In the genomic region with DNA sequence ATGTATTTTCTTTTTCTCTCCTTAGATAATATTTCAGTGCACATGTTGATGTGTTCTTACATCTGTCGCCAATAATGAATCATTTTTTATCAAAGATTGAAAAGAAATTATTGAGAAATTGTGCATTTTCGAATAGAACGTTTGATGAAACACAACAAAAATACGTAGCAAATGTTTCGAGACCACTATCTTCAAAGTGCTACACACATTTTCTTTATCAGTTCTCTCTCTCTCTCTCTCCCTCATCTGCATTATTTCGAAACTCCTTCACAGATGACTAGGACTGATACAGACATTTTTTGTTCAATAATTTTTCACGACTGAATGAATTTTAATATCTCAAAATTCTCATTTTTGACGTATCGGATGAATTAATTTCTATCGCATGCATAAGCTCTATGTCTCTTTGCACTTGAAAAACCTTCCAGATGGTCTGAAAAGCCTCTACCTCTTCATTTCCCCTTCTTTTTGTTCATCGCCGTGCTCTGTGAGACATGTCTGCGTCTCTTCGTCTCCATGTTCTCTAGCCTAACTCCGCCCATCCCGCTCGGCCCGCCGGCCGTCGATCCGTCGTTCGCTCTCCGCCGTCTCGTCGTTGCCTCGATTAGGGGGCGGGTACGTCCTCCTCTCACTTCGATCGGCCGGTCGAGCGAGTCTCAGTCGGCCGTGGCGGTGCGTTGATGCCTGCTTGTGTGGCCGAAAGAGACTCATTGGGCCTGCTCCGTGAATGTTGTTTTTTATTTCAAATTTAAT, we compare ENCODE assay signal across 4 worm cellular contexts.
TF ChIP-seq lines count a peak whose summit lies in the region.

No protein-coding gene starts in this region.

TF ChIP-seq in whole organism, L2 larva, 48 proteins besides CTCF, POLR2A, EP300 and RAD21 (continues in another document):
- no peak for TF ChIP-seq ceh-82 (tag; optimal IDR thresholded peaks at IDR 0.05; lab: Kevin White, UChicago)
- TF ChIP-seq aly-2 (tag; optimal IDR thresholded peaks at IDR 0.05; lab: Kevin White, UChicago) = no peak
- TF ChIP-seq unc-55 (GFP tag; optimal IDR thresholded peaks at IDR 0.05; lab: Kevin White, UChicago) = peak; percentile 35
- TF ChIP-seq sma-9 (GFP tag; optimal IDR thresholded peaks at IDR 0.05; lab: Kevin White, UChicago) = no peak
- TF ChIP-seq sma-9 (tag; optimal IDR thresholded peaks at IDR 0.05; lab: Kevin White, UChicago) = no peak
- TF ChIP-seq unc-39 (tag; optimal IDR thresholded peaks at IDR 0.05; lab: Kevin White, UChicago) = no peak
- no peak for TF ChIP-seq ztf-1 (GFP tag; conservative IDR thresholded peaks at IDR 0.05; lab: Robert Waterston, UW)
- peak in 1 of 2 experiments; percentile 25 for TF ChIP-seq lsy-2 (tag; optimal IDR thresholded peaks at IDR 0.05; lab: Kevin White, UChicago)
- TF ChIP-seq blmp-1 (tag; optimal IDR thresholded peaks at IDR 0.05; lab: Kevin White, UChicago; ENCODE audit: insufficient read depth) = no peak
- TF ChIP-seq skn-1 (tag; optimal IDR thresholded peaks at IDR 0.05; lab: Kevin White, UChicago) = no peak
- no peak for TF ChIP-seq elt-1 (tag; optimal IDR thresholded peaks at IDR 0.05; lab: Kevin White, UChicago)
- peak; percentile 64 for TF ChIP-seq F13H6.1 (tag; optimal IDR thresholded peaks at IDR 0.05; lab: Kevin White, UChicago)
- peak; percentile 49 for TF ChIP-seq C34F6.9 (tag; optimal IDR thresholded peaks at IDR 0.05; lab: Kevin White, UChicago)
- TF ChIP-seq nhr-23 (tag; optimal IDR thresholded peaks at IDR 0.05; lab: Kevin White, UChicago) = no peak
- TF ChIP-seq nhr-129 (tag; optimal IDR thresholded peaks at IDR 0.05; lab: Kevin White, UChicago) = no peak
- no peak for TF ChIP-seq nhr-10 (tag; optimal IDR thresholded peaks at IDR 0.05; lab: Kevin White, UChicago)
- no peak for TF ChIP-seq ama-1 (optimal IDR thresholded peaks at IDR 0.05; lab: Kevin White, UChicago)
- TF ChIP-seq fos-1 (tag; optimal IDR thresholded peaks at IDR 0.05; lab: Kevin White, UChicago) = peak; percentile 30
- TF ChIP-seq nhr-12 (tag; optimal IDR thresholded peaks at IDR 0.05; lab: Kevin White, UChicago) = no peak
- no peak for TF ChIP-seq ZK546.5 (tag; optimal IDR thresholded peaks at IDR 0.05; lab: Kevin White, UChicago)
- no peak for TF ChIP-seq ceh-16 (tag; optimal IDR thresholded peaks at IDR 0.05; lab: Kevin White, UChicago)

TF ChIP-seq in whole organism, L4 larva, 104 proteins besides CTCF, POLR2A, EP300 and RAD21 (continues in another document):
- 0 out of 2 replicates have a peak, but pooled peaks have one; percentile 37 for TF ChIP-seq vab-7 (GFP tag; IDR thresholded peaks at IDR 0.05; lab: Robert Waterston, UW)
- TF ChIP-seq aha-1 (tag; lab: Kevin White, UChicago) = peak; percentile 89
- peak; percentile 18; the same call in 1 of the 2 replicates for TF ChIP-seq ctbp-1 (GFP tag; IDR thresholded peaks at IDR 0.05; lab: Robert Waterston, UW)
- TF ChIP-seq spr-1 (tag; optimal IDR thresholded peaks at IDR 0.05; lab: Kevin White, UChicago) = peak; percentile 16
- TF ChIP-seq hlh-11 (tag; optimal IDR thresholded peaks at IDR 0.05; lab: Kevin White, UChicago) = peak; percentile 30
- TF ChIP-seq hmg-1.1 (GFP tag; IDR thresholded peaks at IDR 0.05; lab: Robert Waterston, UW) = peak; percentile 75
- TF ChIP-seq dmd-6 (GFP tag; IDR thresholded peaks at IDR 0.05; lab: Robert Waterston, UW) = peak; percentile 29
- TF ChIP-seq zfp-2 (tag; optimal IDR thresholded peaks at IDR 0.05; lab: Kevin White, UChicago) = no peak
- TF ChIP-seq Y75B8A.6 (GFP tag; IDR thresholded peaks at IDR 0.05; lab: Robert Waterston, UW) = no peak
- TF ChIP-seq nhr-102 (tag; optimal IDR thresholded peaks at IDR 0.05; lab: Kevin White, UChicago) = no peak
- TF ChIP-seq pqm-1 (tag; optimal IDR thresholded peaks at IDR 0.05; lab: Kevin White, UChicago) = peak; percentile 63
- peak; percentile 61 for TF ChIP-seq rbr-2 (tag; optimal IDR thresholded peaks at IDR 0.05; lab: Kevin White, UChicago)
- peak in 1 of 2 experiments; percentile 31 for TF ChIP-seq hif-1 (tag; optimal IDR thresholded peaks at IDR 0.05; lab: Kevin White, UChicago)
- TF ChIP-seq ceh-44 (GFP tag; IDR thresholded peaks at IDR 0.05; lab: Robert Waterston, UW) = 0 out of 2 replicates have a peak, but pooled peaks have one; percentile 14
- peak; percentile 30 for TF ChIP-seq mep-1 (tag; optimal IDR thresholded peaks at IDR 0.05; lab: Kevin White, UChicago)
- peak; percentile 97 for TF ChIP-seq set-16 (GFP tag; IDR thresholded peaks at IDR 0.05; lab: Robert Waterston, UW)
- no peak for TF ChIP-seq saeg-2 (GFP tag; IDR thresholded peaks at IDR 0.05; lab: Robert Waterston, UW)
- TF ChIP-seq snpc-1.2 (GFP tag; IDR thresholded peaks at IDR 0.05; lab: Robert Waterston, UW) = no peak
- no peak for TF ChIP-seq mxl-3 (GFP tag; optimal IDR thresholded peaks at IDR 0.05; lab: Kevin White, UChicago)
- peak in 1 of 2 experiments; percentile 33 for TF ChIP-seq unc-62 (GFP tag; optimal IDR thresholded peaks at IDR 0.05 in 1 of 2; lab: Kevin White, UChicago)
- TF ChIP-seq unc-62 (tag; optimal IDR thresholded peaks at IDR 0.05; lab: Kevin White, UChicago) = no peak

TF ChIP-seq in whole organism, late embryonic, 69 proteins besides CTCF, POLR2A, EP300 and RAD21 (continues in another document):
- TF ChIP-seq pros-1 (tag; optimal IDR thresholded peaks at IDR 0.05; lab: Kevin White, UChicago) (no peak), hlh-8 (tag; optimal IDR thresholded peaks at IDR 0.05; lab: Kevin White, UChicago) (no peak), lim-6 (tag; optimal IDR thresholded peaks at IDR 0.05; lab: Kevin White, UChicago) (no peak), tbx-2 (tag; optimal IDR thresholded peaks at IDR 0.05; lab: Kevin White, UChicago) (peak; percentile 54), F13H6.1 (tag; optimal IDR thresholded peaks at IDR 0.05; lab: Kevin White, UChicago) (peak; percentile 18), gmeb-2 (tag; optimal IDR thresholded peaks at IDR 0.05; lab: Kevin White, UChicago) (no peak), ttx-3 (tag; optimal IDR thresholded peaks at IDR 0.05; lab: Kevin White, UChicago) (no peak), unc-3 (GFP tag; conservative IDR thresholded peaks at IDR 0.05; lab: Robert Waterston, UW) (no peak), unc-3 (tag; optimal IDR thresholded peaks at IDR 0.05; lab: Kevin White, UChicago) (no peak), fax-1 (tag; optimal IDR thresholded peaks at IDR 0.05; lab: Kevin White, UChicago) (no peak), C38D4.7 (GFP tag; optimal IDR thresholded peaks at IDR 0.05; lab: Kevin White, UChicago) (peak; percentile 0), ceh-31 (tag; optimal IDR thresholded peaks at IDR 0.05; lab: Kevin White, UChicago) (peak; percentile 66), eyg-1 (tag; optimal IDR thresholded peaks at IDR 0.05; lab: Kevin White, UChicago) (peak; percentile 15), ref-2 (tag; optimal IDR thresholded peaks at IDR 0.05; lab: Kevin White, UChicago) (peak; percentile 72), unc-86 (tag; optimal IDR thresholded peaks at IDR 0.05; lab: Kevin White, UChicago) (no peak), sdc-2 (tag; optimal IDR thresholded peaks at IDR 0.05; lab: Kevin White, UChicago) (peak; percentile 48), ama-1 (optimal IDR thresholded peaks at IDR 0.05; lab: Kevin White, UChicago) (no peak), pha-4 (tag; optimal IDR thresholded peaks at IDR 0.05; lab: Kevin White, UChicago) (no peak), ceh-6 (GFP tag; optimal IDR thresholded peaks at IDR 0.05; lab: Kevin White, UChicago) (no peak), C08G9.2 (tag; optimal IDR thresholded peaks at IDR 0.05; lab: Kevin White, UChicago) (peak; percentile 58), elt-2 (tag; optimal IDR thresholded peaks at IDR 0.05; lab: Kevin White, UChicago) (peak; percentile 46), fkh-6 (tag; optimal IDR thresholded peaks at IDR 0.05; lab: Kevin White, UChicago) (peak; percentile 42), pat-9 (tag; optimal IDR thresholded peaks at IDR 0.05; lab: Kevin White, UChicago) (no peak), sox-4 (tag; optimal IDR thresholded peaks at IDR 0.05; lab: Kevin White, UChicago) (peak; percentile 38)

TF ChIP-seq in whole organism, mixed stage, embryonic, 35 proteins besides CTCF, POLR2A, EP300 and RAD21:
- TF ChIP-seq pha-4 (tag; optimal IDR thresholded peaks at IDR 0.05; lab: Kevin White, UChicago) (peak; percentile 31), mls-2 (tag; optimal IDR thresholded peaks at IDR 0.05; lab: Kevin White, UChicago) (peak; percentile 58), nhr-28 (tag; optimal IDR thresholded peaks at IDR 0.05; lab: Kevin White, UChicago) (no peak), unc-120 (tag; optimal IDR thresholded peaks at IDR 0.05; lab: Kevin White, UChicago; ENCODE audit: poor library complexity, severe bottlenecking) (peak; percentile 90), mep-1 (tag; optimal IDR thresholded peaks at IDR 0.05; lab: Kevin White, UChicago) (peak; percentile 32), cnd-1 (tag; optimal IDR thresholded peaks at IDR 0.05; lab: Kevin White, UChicago) (peak; percentile 56), M03D4.4 (tag; optimal IDR thresholded peaks at IDR 0.05; lab: Kevin White, UChicago) (peak; percentile 38), ceh-83 (GFP tag; optimal IDR thresholded peaks at IDR 0.05; lab: Kevin White, UChicago) (peak; percentile 50), hlh-1 (tag; optimal IDR thresholded peaks at IDR 0.05; lab: Kevin White, UChicago) (peak; percentile 4), ham-2 (GFP tag; optimal IDR thresholded peaks at IDR 0.05; lab: Kevin White, UChicago) (no peak), elt-3 (tag; optimal IDR thresholded peaks at IDR 0.05; lab: Kevin White, UChicago) (no peak), drap-1 (GFP tag; optimal IDR thresholded peaks at IDR 0.05; lab: Kevin White, UChicago) (no peak), mab-5 (tag; optimal IDR thresholded peaks at IDR 0.05; lab: Kevin White, UChicago) (no peak), nhr-76 (tag; optimal IDR thresholded peaks at IDR 0.05; lab: Kevin White, UChicago) (no peak), sptf-1 (tag; optimal IDR thresholded peaks at IDR 0.05; lab: Kevin White, UChicago) (peak; percentile 39), nhr-2 (tag; optimal IDR thresholded peaks at IDR 0.05; lab: Kevin White, UChicago) (peak; percentile 73), ces-1 (GFP tag; optimal IDR thresholded peaks at IDR 0.05; lab: Kevin White, UChicago) (peak; percentile 26)
